Worm (Caenorhabditis elegans): ENCODE measurements around the gene F13H8.5.

The F13H8.5 gene

ce11 chrII:6241758-6242157 lies 14.2 kb downstream of the F13H8.5 start, which contains the start of gene T24H7.8:
TSS of gene T24H7.8 (plus strand) at chrII:6242058.
- TF ChIP-seq hif-1 (tag; optimal IDR thresholded peaks at IDR 0.05) (no peak), Y75B8A.6 (GFP tag; IDR thresholded peaks at IDR 0.05) (no peak), fos-1 (tag; optimal IDR thresholded peaks at IDR 0.05) (no peak), ceh-32 (tag; optimal IDR thresholded peaks at IDR 0.05; ENCODE audit: poor library complexity) (no peak), F49E8.2 (tag; optimal IDR thresholded peaks at IDR 0.05; ENCODE audit: borderline replicate concordance) (no peak), nhr-111 (GFP tag; optimal IDR thresholded peaks at IDR 0.05) (no peak), nhr-6 (tag; optimal IDR thresholded peaks at IDR 0.05) (no peak), ZK337.2 (GFP tag; IDR thresholded peaks at IDR 0.05) (no peak)

- no peak for TF ChIP-seq ceh-32 (tag; optimal IDR thresholded peaks at IDR 0.05; ENCODE audit: poor library complexity)
- TF ChIP-seq pha-4 (GFP tag; IDR thresholded peaks at IDR 0.05): no peak
- no peak for TF ChIP-seq pha-4 (tag; optimal IDR thresholded peaks at IDR 0.05)
- TF ChIP-seq aha-1 (tag): no peak
- TF ChIP-seq ztf-11 (tag; optimal IDR thresholded peaks at IDR 0.05): no peak
- no peak for TF ChIP-seq aly-2 (tag; optimal IDR thresholded peaks at IDR 0.05)
- TF ChIP-seq daf-16 (GFP tag; optimal IDR thresholded peaks at IDR 0.05): peak in 1 of 2 experiments; percentile 44
- TF ChIP-seq daf-16 (tag; optimal IDR thresholded peaks at IDR 0.05): peak; percentile 65
- no peak for TF ChIP-seq php-3 (GFP tag; IDR thresholded peaks at IDR 0.05)
- TF ChIP-seq hlh-30 (tag; optimal IDR thresholded peaks at IDR 0.05; ENCODE audit: insufficient read depth): peak; percentile 49
- peak; percentile 49 for TF ChIP-seq nhr-6 (tag; optimal IDR thresholded peaks at IDR 0.05)
- no peak for TF ChIP-seq Y5F2A.4 (GFP tag; optimal IDR thresholded peaks at IDR 0.05)
- peak; percentile 49; the same call in 1 of the 2 replicates for TF ChIP-seq madf-9 (GFP tag; conservative IDR thresholded peaks at IDR 0.05)
- no peak for TF ChIP-seq daf-19 (GFP tag; conservative IDR thresholded peaks at IDR 0.05)
- no peak for TF ChIP-seq R02D3.7 (tag; optimal IDR thresholded peaks at IDR 0.05)
- peak; percentile 32; the same call in 1 of the 2 replicates for TF ChIP-seq hmg-1.1 (GFP tag; IDR thresholded peaks at IDR 0.05)
- no peak for TF ChIP-seq egl-43 (GFP tag; IDR thresholded peaks at IDR 0.05)
- no peak for TF ChIP-seq F44E2.7 (GFP tag; IDR thresholded peaks at IDR 0.05)
- TF ChIP-seq mep-1 (tag; optimal IDR thresholded peaks at IDR 0.05): no peak
- TF ChIP-seq unc-130 (GFP tag; optimal IDR thresholded peaks at IDR 0.05): no peak
- no peak for TF ChIP-seq fkh-10 (GFP tag; optimal IDR thresholded peaks at IDR 0.05)
- no peak for TF ChIP-seq spr-3 (GFP tag; optimal IDR thresholded peaks at IDR 0.05)
- peak; percentile 59 for TF ChIP-seq hlh-11 (tag; optimal IDR thresholded peaks at IDR 0.05)
- no peak for TF ChIP-seq nhr-76 (tag; optimal IDR thresholded peaks at IDR 0.05)
- TF ChIP-seq fos-1 (tag; optimal IDR thresholded peaks at IDR 0.05): no peak
- TF ChIP-seq hif-1 (tag; optimal IDR thresholded peaks at IDR 0.05): no peak
- TF ChIP-seq daf-8 (GFP tag; IDR thresholded peaks at IDR 0.05): no peak
- TF ChIP-seq F37D6.2 (tag; optimal IDR thresholded peaks at IDR 0.05): no peak
- no peak for TF ChIP-seq lsy-2 (tag; optimal IDR thresholded peaks at IDR 0.05)
- peak in 1 of 2 experiments; percentile 60 for TF ChIP-seq unc-62 (GFP tag; optimal IDR thresholded peaks at IDR 0.05 in 1 of 2)
- no peak for TF ChIP-seq unc-62 (tag; optimal IDR thresholded peaks at IDR 0.05)
- no peak for TF ChIP-seq dmd-8 (GFP tag; IDR thresholded peaks at IDR 0.05)
- no peak for TF ChIP-seq ces-1 (GFP tag; optimal IDR thresholded peaks at IDR 0.05)
- TF ChIP-seq mdl-1 (tag; optimal IDR thresholded peaks at IDR 0.05): peak in 1 of 2 experiments; percentile 27
- TF ChIP-seq lin-38 (GFP tag; IDR thresholded peaks at IDR 0.05): no peak
- TF ChIP-seq mxl-3 (GFP tag; optimal IDR thresholded peaks at IDR 0.05): no peak
- no peak for TF ChIP-seq skn-1 (tag; optimal IDR thresholded peaks at IDR 0.05)
These were observed 19.6 kb downstream of the F13H8.5 start for ce11 chrII:6236093-6236945.

Measured in whole organism, L4 larva.